Worm (Caenorhabditis elegans) whole organism, L4 larva: ENCODE measurements around the gene clec-82.

ENCODE experiments used
- D1046.2 ChIP-seq: fragments of 200-800 bp; sonication (Bioruptor generic); IDR thresholded peaks from 2 replicates; pipeline ENCODE4 v1.3.6; 2022; ENCODE audit warnings: missing genetic modification characterization, missing compliant biosample characterization
- F10B5.3 ChIP-seq: sonication (generic microtip); optimal IDR thresholded peaks from 2 replicates; lab custom pipeline; 2016; ENCODE audit warnings: mild to moderate bottlenecking, missing genetic modification characterization, missing compliant biosample characterization
- F49E8.2 ChIP-seq: sonication (generic microtip); optimal IDR thresholded peaks from 2 replicates; lab custom pipeline; 2016; ENCODE audit warnings: missing compliant biosample characterization, mild to moderate bottlenecking, missing genetic modification characterization, borderline replicate concordance
- T26A8.4 ChIP-seq: fragments of 200-800 bp; sonication (Bioruptor generic); IDR thresholded peaks from 2 replicates; pipeline ENCODE4 v1.3.6; 2022; ENCODE audit warnings: missing genetic modification characterization, missing compliant biosample characterization
- Y5F2A.4 ChIP-seq: fragments of 200-800 bp; sonication (Bioruptor generic); optimal IDR thresholded peaks from 2 replicates; lab custom pipeline; 2018; ENCODE audit warnings: mild to moderate bottlenecking, missing genetic modification characterization, missing compliant biosample characterization
- Y75B8A.6 ChIP-seq: fragments of 200-800 bp; sonication (Bioruptor generic); IDR thresholded peaks from 2 replicates; pipeline ENCODE4 v1.3.6; 2022; ENCODE audit warnings: missing genetic modification reagents, missing genetic modification characterization, missing compliant biosample characterization
- ZK546.5 ChIP-seq, 2 experiments: sonication (generic microtip); optimal IDR thresholded peaks; 2 replicates each; lab custom pipeline; 2017; ENCODE audit warnings: missing biosample characterization in 2 of 2, missing genetic modification characterization in 2 of 2
- aha-1 ChIP-seq: fragments of 150-350 bp; peaks from one replicate; lab custom pipeline; 2014; ENCODE audit warnings: missing biosample characterization, missing genetic modification characterization
- aly-2 ChIP-seq: sonication (generic microtip); optimal IDR thresholded peaks from 2 replicates; lab custom pipeline; 2018; ENCODE audit warnings: missing biosample characterization, missing genetic modification characterization
- attf-4 ChIP-seq: sonication (generic microtip); optimal IDR thresholded peaks from 3 replicates; lab custom pipeline; 2017; ENCODE audit warnings: missing biosample characterization, missing genetic modification characterization
- ceh-20 ChIP-seq: fragments of 200-800 bp; sonication (Bioruptor generic); IDR thresholded peaks from 2 replicates; pipeline ENCODE4 v1.3.6; 2022; ENCODE audit warnings: missing genetic modification reagents, missing genetic modification characterization, missing compliant biosample characterization
- ceh-28 ChIP-seq: fragments of 150-350 bp; optimal IDR thresholded peaks from 2 replicates; lab custom pipeline; 2014; ENCODE audit warnings: missing biosample characterization, missing genetic modification reagents, missing genetic modification characterization
- ceh-82 ChIP-seq: sonication (generic microtip); optimal IDR thresholded peaks from 2 replicates; lab custom pipeline; 2017; ENCODE audit warnings: missing biosample characterization, missing genetic modification characterization
- daf-12 ChIP-seq: fragments of 150-350 bp; optimal IDR thresholded peaks from 2 replicates; lab custom pipeline; 2014; ENCODE audit warnings: missing biosample characterization, missing genetic modification reagents, missing genetic modification characterization
- daf-16 ChIP-seq, 3 experiments: sonication (generic microtip); optimal IDR thresholded peaks; 2 replicates each; lab custom pipeline; 2016 to 2017; ENCODE audit warnings: missing genetic modification characterization in 3 of 3, missing genetic modification reagents in 3 of 3, mild to moderate bottlenecking in 2 of 3, missing compliant biosample characterization in 2 of 3, missing biosample characterization in 1 of 3, moderate library complexity in 1 of 3
- daf-19 ChIP-seq: fragments of 200-800 bp; sonication (Bioruptor generic); conservative IDR thresholded peaks from 2 replicates; pipeline ENCODE4 v1.3.6; 2022; ENCODE audit warnings: missing genetic modification characterization, missing compliant biosample characterization
- dmd-6 ChIP-seq: fragments of 200-800 bp; sonication (Bioruptor generic); IDR thresholded peaks from 2 replicates; pipeline ENCODE4 v1.3.6; 2022; ENCODE audit warnings: missing genetic modification reagents, missing genetic modification characterization, missing compliant biosample characterization
- dpl-1 ChIP-seq: fragments of 150-350 bp; optimal IDR thresholded peaks from 2 replicates; lab custom pipeline; 2014; ENCODE audit warnings: missing biosample characterization, missing genetic modification reagents, missing genetic modification characterization
- duxl-1 ChIP-seq: sonication (generic microtip); optimal IDR thresholded peaks from 2 replicates; lab custom pipeline; 2016; ENCODE audit warnings: mild to moderate bottlenecking, missing genetic modification characterization, moderate library complexity, missing compliant biosample characterization; ENCODE audit not compliant: poor library complexity
- dve-1 ChIP-seq: sonication (generic microtip); optimal IDR thresholded peaks from 2 replicates; lab custom pipeline; 2017; ENCODE audit warnings: antibody characterized with exemption, mild to moderate bottlenecking, missing genetic modification characterization, missing compliant biosample characterization; ENCODE audit not compliant: insufficient read depth
- egl-43 ChIP-seq: fragments of 200-800 bp; sonication (Bioruptor generic); IDR thresholded peaks from 2 replicates; pipeline ENCODE4 v1.3.6; 2022; ENCODE audit warnings: missing genetic modification reagents, missing genetic modification characterization, missing compliant biosample characterization
- fos-1 ChIP-seq: fragments of 150-350 bp; optimal IDR thresholded peaks from 2 replicates; lab custom pipeline; 2014; ENCODE audit warnings: missing biosample characterization, missing genetic modification characterization
- hlh-30 ChIP-seq: sonication (generic microtip); optimal IDR thresholded peaks from 2 replicates; lab custom pipeline; 2017; ENCODE audit warnings: antibody characterized with exemption, mild to moderate bottlenecking, missing genetic modification characterization, missing compliant biosample characterization; ENCODE audit not compliant: insufficient read depth
- lim-7 ChIP-seq: fragments of 200-800 bp; sonication (Bioruptor generic); IDR thresholded peaks from 2 replicates; pipeline ENCODE4 v1.3.6; 2022; ENCODE audit warnings: missing genetic modification characterization, missing compliant biosample characterization
- lin-38 ChIP-seq: fragments of 200-800 bp; sonication (Bioruptor generic); IDR thresholded peaks from 2 replicates; pipeline ENCODE4 v1.3.6; 2022; ENCODE audit warnings: missing genetic modification reagents, missing genetic modification characterization, missing compliant biosample characterization
- lir-3 ChIP-seq: sonication (generic microtip); optimal IDR thresholded peaks from 2 replicates; lab custom pipeline; 2016; ENCODE audit warnings: mild to moderate bottlenecking, missing genetic modification characterization, missing compliant biosample characterization
- lsy-2 ChIP-seq, 2 experiments: fragments of 150-350 bp in 1 of 2; sonication (generic microtip) in 1 of 2; optimal IDR thresholded peaks; 2 replicates each; lab custom pipeline; 2014 to 2017; ENCODE audit warnings: missing biosample characterization in 2 of 2, missing genetic modification characterization in 2 of 2
- mdt-29 ChIP-seq: fragments of 200-800 bp; sonication (Bioruptor generic); IDR thresholded peaks from 2 replicates; pipeline ENCODE4 v1.3.6; 2022; ENCODE audit warnings: missing genetic modification reagents, missing genetic modification characterization, missing compliant biosample characterization
- mep-1 ChIP-seq: fragments of 150-350 bp; sonication (generic microtip); optimal IDR thresholded peaks from 3 replicates; lab custom pipeline; 2014; ENCODE audit warnings: missing biosample characterization, missing genetic modification characterization
- mes-2 ChIP-seq: sonication (generic microtip); optimal IDR thresholded peaks from 2 replicates; lab custom pipeline; 2016; ENCODE audit warnings: missing genotype, mild to moderate bottlenecking, missing genetic modification characterization, missing compliant biosample characterization; ENCODE audit not compliant: poor library complexity, severe bottlenecking
- mxl-3 ChIP-seq: fragments of 200-800 bp; sonication (Bioruptor generic); optimal IDR thresholded peaks from 2 replicates; lab custom pipeline; 2018; ENCODE audit warnings: mild to moderate bottlenecking, missing genetic modification characterization, missing compliant biosample characterization
- nhr-25 ChIP-seq: sonication (generic microtip); optimal IDR thresholded peaks from 2 replicates; lab custom pipeline; 2017; ENCODE audit warnings: missing genetic modification characterization, mild to moderate bottlenecking, missing compliant biosample characterization, antibody characterized with exemption, moderate library complexity, borderline replicate concordance; ENCODE audit not compliant: insufficient read depth
- nhr-41 ChIP-seq: fragments of 200-800 bp; sonication (Bioruptor generic); IDR thresholded peaks from 2 replicates; pipeline ENCODE4 v1.3.6; 2022; ENCODE audit warnings: missing genetic modification reagents, missing genetic modification characterization, missing compliant biosample characterization
- nhr-48 ChIP-seq: sonication (generic microtip); optimal IDR thresholded peaks from 2 replicates; lab custom pipeline; 2016; ENCODE audit warnings: mild to moderate bottlenecking, missing genetic modification characterization, missing compliant biosample characterization
- nhr-77 ChIP-seq: fragments of 150-350 bp; optimal IDR thresholded peaks from 2 replicates; lab custom pipeline; 2014; ENCODE audit warnings: missing biosample characterization, missing genetic modification characterization
- pha-4 ChIP-seq, 2 experiments: fragments of 150-350 bp in 1 of 2; fragments of 200-800 bp in 1 of 2; sonication (Bioruptor generic) in 1 of 2; IDR thresholded peaks in 1 of 2; optimal IDR thresholded peaks in 1 of 2; 2 replicates each; pipeline versions ENCODE4 v1.3.6 to Lab custom; 2014 to 2022; ENCODE audit warnings: missing genetic modification characterization in 2 of 2, missing genetic modification reagents in 2 of 2, missing biosample characterization in 1 of 2, missing compliant biosample characterization in 1 of 2
- pqm-1 ChIP-seq: sonication (generic microtip); optimal IDR thresholded peaks from 2 replicates; lab custom pipeline; 2017; ENCODE audit warnings: missing biosample characterization, missing genetic modification characterization
- sdz-12 ChIP-seq: fragments of 200-800 bp; sonication (Bioruptor generic); optimal IDR thresholded peaks from 2 replicates; lab custom pipeline; 2018; ENCODE audit warnings: mild to moderate bottlenecking, missing genetic modification characterization, missing compliant biosample characterization
- set-16 ChIP-seq: fragments of 200-800 bp; sonication (Bioruptor generic); IDR thresholded peaks from 2 replicates; pipeline ENCODE4 v1.3.6; 2022; ENCODE audit warnings: missing genetic modification reagents, missing genetic modification characterization, missing compliant biosample characterization
- skn-1 ChIP-seq: fragments of 150-350 bp; optimal IDR thresholded peaks from 2 replicates; lab custom pipeline; 2014; ENCODE audit warnings: missing biosample characterization, missing genetic modification characterization
- snpc-1.2 ChIP-seq: fragments of 200-800 bp; sonication (Bioruptor generic); IDR thresholded peaks from 2 replicates; pipeline ENCODE4 v1.3.6; 2022; ENCODE audit warnings: missing genetic modification reagents, missing genetic modification characterization, missing compliant biosample characterization
- snpc-4 ChIP-seq: fragments of 150-350 bp; optimal IDR thresholded peaks from 2 replicates; lab custom pipeline; 2014; ENCODE audit warnings: missing biosample characterization, missing genetic modification characterization
- spr-1 ChIP-seq: sonication (generic microtip); optimal IDR thresholded peaks from 2 replicates; lab custom pipeline; 2016; ENCODE audit warnings: mild to moderate bottlenecking, missing genetic modification characterization, missing compliant biosample characterization
- zag-1 ChIP-seq: fragments of 150-350 bp; optimal IDR thresholded peaks from 2 replicates; lab custom pipeline; 2014; ENCODE audit warnings: missing biosample characterization, missing genetic modification characterization
- zfp-2 ChIP-seq: sonication (generic microtip); optimal IDR thresholded peaks from 2 replicates; lab custom pipeline; 2016; ENCODE audit warnings: mild to moderate bottlenecking, missing genetic modification characterization, missing compliant biosample characterization

Gene clec-82

ce11 chrIV:2842162-2842561 is 6.7 kb downstream of the clec-82 start, which contains the start of gene clec-84:
Gene clec-84 (plus strand): TSS chrIV:2842462.
- no peak for TF ChIP-seq pqm-1
- TF ChIP-seq skn-1 (tag; lab: Kevin White, UChicago): no peak
- no peak for TF ChIP-seq ceh-20 (GFP tag; lab: Robert Waterston, UW)
- TF ChIP-seq aly-2 (tag; lab: Kevin White, UChicago): no peak
- TF ChIP-seq fos-1 (tag; lab: Kevin White, UChicago): no peak
- TF ChIP-seq duxl-1 (tag; lab: Kevin White, UChicago): no peak
- no peak for TF ChIP-seq dve-1
- TF ChIP-seq lim-7 (GFP tag; lab: Robert Waterston, UW): no peak
- TF ChIP-seq daf-12 (tag; lab: Kevin White, UChicago): no peak
- no peak for TF ChIP-seq snpc-4 (tag; lab: Kevin White, UChicago)
- no peak for TF ChIP-seq F49E8.2 (tag; lab: Kevin White, UChicago)
- no peak for TF ChIP-seq mxl-3 (GFP tag; lab: Kevin White, UChicago)
- TF ChIP-seq spr-1: no peak
- no peak for TF ChIP-seq nhr-48 (tag; lab: Kevin White, UChicago)
- no peak for TF ChIP-seq hlh-30 (tag; lab: Kevin White, UChicago)
- no peak for TF ChIP-seq T26A8.4 (GFP tag; lab: Robert Waterston, UW)
- TF ChIP-seq nhr-41: no peak

DNA sequence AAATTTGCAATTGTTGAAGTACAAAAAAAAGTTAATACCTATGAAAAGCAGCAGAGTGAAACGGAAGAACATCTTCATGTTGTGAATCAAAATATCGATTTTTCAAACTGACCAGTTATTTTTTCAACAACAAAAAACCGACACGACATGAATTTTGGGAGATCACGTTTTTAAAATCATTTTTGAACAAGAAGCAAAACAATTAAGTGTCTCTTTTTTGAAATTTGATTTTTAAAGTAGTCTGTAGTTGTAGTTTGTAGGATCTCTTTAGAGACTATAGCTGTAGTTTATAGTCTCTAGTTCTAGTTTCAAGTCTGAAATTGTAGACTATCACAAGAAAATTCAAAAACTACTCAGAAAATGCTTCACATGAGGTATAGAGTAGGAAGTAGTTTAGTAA is 8.4 kb downstream of the clec-82 start, which contains the start of gene Y54G2A.15:
Gene Y54G2A.15 (minus strand): TSS at position 101 of the 400 bp plus-strand sequence.
- TF ChIP-seq dpl-1: no peak
- no peak for TF ChIP-seq ceh-82 (tag; lab: Kevin White, UChicago)
- no peak for TF ChIP-seq mxl-3 (GFP tag; lab: Kevin White, UChicago)
- TF ChIP-seq ceh-28: no peak
- no peak for TF ChIP-seq ZK546.5 (tag; optimal IDR thresholded peaks at IDR 0.05; lab: Kevin White, UChicago)
- TF ChIP-seq Y75B8A.6 (GFP tag; lab: Robert Waterston, UW): no peak
- TF ChIP-seq spr-1: no peak
- no peak for TF ChIP-seq D1046.2 (GFP tag; lab: Robert Waterston, UW)
- TF ChIP-seq dmd-6 (GFP tag; lab: Robert Waterston, UW): no peak

DNA sequence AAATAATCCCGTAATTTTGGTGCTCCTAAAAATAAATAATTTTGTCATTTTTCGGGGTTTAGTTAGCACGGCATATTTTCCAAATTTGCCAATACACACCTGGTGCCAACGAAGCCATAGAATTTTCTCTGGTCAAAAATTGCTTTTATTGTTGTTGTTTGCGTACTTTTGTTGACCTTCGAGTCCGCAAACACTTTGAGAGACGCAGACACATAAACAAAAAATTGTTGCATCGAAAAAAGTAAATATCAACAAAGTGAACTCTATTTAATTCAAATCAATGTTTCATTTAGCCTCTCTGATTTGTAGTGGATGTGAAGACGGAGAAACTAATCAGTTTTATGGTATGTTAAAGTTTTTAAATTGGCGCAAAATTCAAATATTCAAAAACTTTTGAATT is 10.8 kb downstream of the clec-82 start, which contains the start of gene Y54G2A.40:
Gene Y54G2A.40 (plus strand): TSS at position 213 of the 400 bp plus-strand sequence.
- TF ChIP-seq mes-2 (peak; percentile 62), mep-1 (tag; lab: Kevin White, UChicago) (peak; percentile 14), lin-38 (GFP tag; lab: Robert Waterston, UW) (peak; percentile 30; the same call in 1 of the 2 replicates), lsy-2 (tag; optimal IDR thresholded peaks at IDR 0.05; lab: Kevin White, UChicago) (peak in 1 of 2 experiments; percentile 76), aha-1 (no peak), lir-3 (tag; lab: Kevin White, UChicago) (no peak), dpl-1 (peak; percentile 33), spr-1 (no peak), dve-1 (peak; percentile 28), pha-4 (GFP tag; IDR thresholded peaks at IDR 0.05; lab: Robert Waterston, UW) (no peak), pha-4 (tag; optimal IDR thresholded peaks at IDR 0.05; lab: Kevin White, UChicago) (peak; percentile 80), attf-4 (tag; lab: Kevin White, UChicago) (no peak), Y5F2A.4 (GFP tag; lab: Kevin White, UChicago) (no peak), nhr-77 (tag; lab: Kevin White, UChicago) (peak; percentile 4), daf-16 (GFP tag; optimal IDR thresholded peaks at IDR 0.05; lab: Kevin White, UChicago) (peak in 1 of 2 experiments; percentile 81), daf-16 (tag; optimal IDR thresholded peaks at IDR 0.05; lab: Kevin White, UChicago) (peak; percentile 91)

- no peak for TF ChIP-seq daf-19 (GFP tag; lab: Robert Waterston, UW)
- no peak for TF ChIP-seq zag-1 (tag; lab: Kevin White, UChicago)
- no peak for TF ChIP-seq mdt-29
- TF ChIP-seq snpc-1.2 (GFP tag; lab: Robert Waterston, UW): peak; percentile 31; the same call in 1 of the 2 replicates
- TF ChIP-seq F10B5.3 (tag; lab: Kevin White, UChicago): no peak
- TF ChIP-seq zfp-2 (tag; lab: Kevin White, UChicago): no peak
- no peak for TF ChIP-seq aha-1
- TF ChIP-seq sdz-12 (GFP tag; lab: Kevin White, UChicago): no peak
- TF ChIP-seq skn-1 (tag; lab: Kevin White, UChicago): no peak
- no peak for TF ChIP-seq nhr-25 (tag; lab: Kevin White, UChicago)
- peak; percentile 77 for TF ChIP-seq set-16 (GFP tag; lab: Robert Waterston, UW)
- 0 out of 2 replicates have a peak, but pooled peaks have one; percentile 27 for TF ChIP-seq egl-43 (GFP tag; lab: Robert Waterston, UW)
- TF ChIP-seq ceh-82 (tag; lab: Kevin White, UChicago): no peak
- TF ChIP-seq pqm-1: no peak
Measured at ce11 chrIV:2849269-2849668, 13.8 kb downstream of the clec-82 start.
